Worm (Caenorhabditis elegans) whole organism, L1 larva: ENCODE results near the gene cex-2.
A peak's percentile ranks its signal among the peaks of the same experiment; 100 is the strongest.

Experiments
- Y116A8C.19 ChIP-seq: sonication (generic microtip); optimal IDR thresholded peaks from 2 replicates; lab custom pipeline; 2016; ENCODE audit warnings: missing compliant biosample characterization, missing genetic modification characterization, borderline replicate concordance
- ceh-8 ChIP-seq: fragments of 200-800 bp; sonication (Bioruptor generic); optimal IDR thresholded peaks from 2 replicates; lab custom pipeline; 2018; ENCODE audit warnings: mild to moderate bottlenecking, missing genetic modification characterization, moderate library complexity, missing compliant biosample characterization
- egl-27 ChIP-seq, 2 experiments: fragments of 150-350 bp in 1 of 2; sonication (generic microtip); optimal IDR thresholded peaks; 3 replicates each; lab custom pipeline; 2017 to 2018; ENCODE audit warnings: missing biosample characterization in 2 of 2, missing genetic modification characterization in 2 of 2, missing genetic modification reagents in 2 of 2
- elt-2 ChIP-seq: sonication (generic microtip); optimal IDR thresholded peaks from 2 replicates; lab custom pipeline; 2016; ENCODE audit warnings: missing genetic modification characterization, mild to moderate bottlenecking, inconsistent platforms, missing compliant biosample characterization, missing genetic modification reagents
- lin-13 ChIP-seq: fragments of 150-350 bp; optimal IDR thresholded peaks from 2 replicates; lab custom pipeline; 2014; ENCODE audit warnings: missing biosample characterization, missing genetic modification reagents, missing genetic modification characterization
- nhr-19 ChIP-seq: fragments of 200-800 bp; sonication (Bioruptor generic); conservative IDR thresholded peaks from 2 replicates; pipeline ENCODE4 v1.3.6; 2022; ENCODE audit warnings: missing genetic modification characterization, missing compliant biosample characterization
- snpc-4 ChIP-seq: fragments of 150-350 bp; optimal IDR thresholded peaks from 2 replicates; lab custom pipeline; 2014; ENCODE audit warnings: missing biosample characterization, missing genetic modification characterization
- tbx-2 ChIP-seq: sonication (generic microtip); optimal IDR thresholded peaks from 2 replicates; lab custom pipeline; 2016; ENCODE audit warnings: missing genetic modification characterization, missing compliant biosample characterization

- TF ChIP-seq snpc-4 (tag; lab: Kevin White, UChicago) (no peak), lin-13 (GFP tag; lab: Kevin White, UChicago) (no peak), Y116A8C.19 (tag; lab: Kevin White, UChicago) (no peak), elt-2 (tag; lab: Kevin White, UChicago) (no peak), ceh-8 (no peak), tbx-2 (no peak), nhr-19 (GFP tag; lab: Robert Waterston, UW) (0 out of 2 replicates have a peak, but pooled peaks have one; percentile 3), egl-27 (tag; optimal IDR thresholded peaks at IDR 0.05; lab: Kevin White, UChicago) (no peak)
Measured at ce11 chrII:7860221-7860928, 25.2 kb upstream of the cex-2 start, which contains the start of gene lin-5.
